Worm (Caenorhabditis elegans) whole organism, L3 larva: ENCODE results near the gene repo-1.

Source experiments
- R02D3.7 ChIP-seq: fragments of 150-350 bp; optimal IDR thresholded peaks from 2 replicates; lab custom pipeline; 2014; ENCODE audit warnings: missing biosample characterization, missing genetic modification characterization
- ZK546.5 ChIP-seq: sonication (generic microtip); optimal IDR thresholded peaks from 2 replicates; lab custom pipeline; 2017; ENCODE audit warnings: missing biosample characterization, missing genetic modification characterization
- aly-2 ChIP-seq: fragments of 150-350 bp; optimal IDR thresholded peaks from 2 replicates; lab custom pipeline; 2014; ENCODE audit warnings: missing biosample characterization, missing genetic modification characterization
- ama-1 ChIP-seq: fragments of 150-350 bp; optimal IDR thresholded peaks from 2 replicates; lab custom pipeline; 2018
- ceh-28 ChIP-seq: fragments of 150-350 bp; optimal IDR thresholded peaks from 2 replicates; lab custom pipeline; 2014; ENCODE audit warnings: missing biosample characterization, missing genetic modification reagents, missing genetic modification characterization
- ceh-82 ChIP-seq: fragments of 150-350 bp; optimal IDR thresholded peaks from 2 replicates; lab custom pipeline; 2014; ENCODE audit warnings: missing biosample characterization, missing genetic modification characterization
- ceh-9 ChIP-seq: sonication (generic microtip); optimal IDR thresholded peaks from 2 replicates; lab custom pipeline; 2018; ENCODE audit warnings: missing biosample characterization, missing genetic modification characterization
- daf-12 ChIP-seq: fragments of 150-350 bp; optimal IDR thresholded peaks from 2 replicates; lab custom pipeline; 2014; ENCODE audit warnings: missing biosample characterization, missing genetic modification reagents, missing genetic modification characterization
- egl-27 ChIP-seq: sonication (generic microtip); optimal IDR thresholded peaks from 4 replicates; lab custom pipeline; 2017; ENCODE audit warnings: missing biosample characterization, missing genetic modification reagents, missing genetic modification characterization
- egl-5 ChIP-seq: fragments of 150-350 bp; optimal IDR thresholded peaks from 2 replicates; lab custom pipeline; 2017; ENCODE audit warnings: missing biosample characterization, missing genetic modification reagents, missing genetic modification characterization, inconsistent platforms
- elt-1 ChIP-seq: fragments of 150-350 bp; optimal IDR thresholded peaks from 2 replicates; lab custom pipeline; 2014; ENCODE audit warnings: missing biosample characterization, missing genetic modification characterization
- elt-2 ChIP-seq: sonication (generic microtip); optimal IDR thresholded peaks from 2 replicates; lab custom pipeline; 2016; ENCODE audit warnings: missing genetic modification reagents, mild to moderate bottlenecking, missing genetic modification characterization, missing compliant biosample characterization
- elt-3 ChIP-seq, 3 experiments: fragments of 150-350 bp in 1 of 3; sonication (generic microtip) in 2 of 3; optimal IDR thresholded peaks; 2 replicates in 2 of 3; 4 replicates in 1 of 3; lab custom pipeline; 2014 to 2017; ENCODE audit warnings: missing biosample characterization in 3 of 3, missing genetic modification characterization in 3 of 3
- eor-1 ChIP-seq, 2 experiments: fragments of 150-350 bp; optimal IDR thresholded peaks; 2 replicates each; lab custom pipeline; 2014 to 2018; ENCODE audit warnings: missing biosample characterization in 2 of 2, missing genetic modification characterization in 2 of 2
- fkh-2 ChIP-seq: fragments of 150-350 bp; optimal IDR thresholded peaks from 2 replicates; lab custom pipeline; 2014; ENCODE audit warnings: missing biosample characterization, missing genetic modification reagents, missing genetic modification characterization
- fos-1 ChIP-seq: fragments of 150-350 bp; optimal IDR thresholded peaks from 2 replicates; lab custom pipeline; 2014; ENCODE audit warnings: missing biosample characterization, missing genetic modification characterization
- hmg-11 ChIP-seq: sonication (generic microtip); optimal IDR thresholded peaks from 2 replicates; lab custom pipeline; 2016; ENCODE audit warnings: missing genetic modification characterization, missing compliant biosample characterization
- jun-1 ChIP-seq: fragments of 150-350 bp; optimal IDR thresholded peaks from 2 replicates; lab custom pipeline; 2014; ENCODE audit warnings: missing biosample characterization, missing genetic modification reagents, missing genetic modification characterization
- lin-15B ChIP-seq: fragments of 150-350 bp; optimal IDR thresholded peaks from 2 replicates; lab custom pipeline; 2014; ENCODE audit warnings: missing biosample characterization, missing genetic modification characterization
- lin-39 ChIP-seq: fragments of 150-350 bp; optimal IDR thresholded peaks from 2 replicates; lab custom pipeline; 2018; ENCODE audit warnings: missing biosample characterization, missing genetic modification reagents, missing genetic modification characterization
- lsy-12 ChIP-seq: sonication (generic microtip); optimal IDR thresholded peaks from 2 replicates; lab custom pipeline; 2016; ENCODE audit warnings: mild to moderate bottlenecking, missing genetic modification characterization, missing compliant biosample characterization
- mdl-1 ChIP-seq: fragments of 150-350 bp; optimal IDR thresholded peaks from 2 replicates; lab custom pipeline; 2014; ENCODE audit warnings: missing biosample characterization, missing genetic modification characterization
- mml-1 ChIP-seq: fragments of 150-350 bp; sonication (generic microtip); optimal IDR thresholded peaks from 3 replicates; lab custom pipeline; 2014; ENCODE audit warnings: missing biosample characterization, missing genetic modification characterization
- nfya-1 ChIP-seq: sonication (generic microtip); optimal IDR thresholded peaks from 2 replicates; lab custom pipeline; 2017; ENCODE audit warnings: missing genetic modification characterization, mild to moderate bottlenecking, missing compliant biosample characterization, antibody characterized with exemption, moderate library complexity; ENCODE audit not compliant: insufficient read depth
- nhr-12 ChIP-seq: fragments of 150-350 bp; optimal IDR thresholded peaks from 2 replicates; lab custom pipeline; 2014; ENCODE audit warnings: missing biosample characterization, missing genetic modification characterization
- nhr-23 ChIP-seq: fragments of 150-350 bp; optimal IDR thresholded peaks from 2 replicates; lab custom pipeline; 2014; ENCODE audit warnings: missing biosample characterization, missing genetic modification reagents, missing genetic modification characterization
- nhr-237 ChIP-seq: fragments of 150-350 bp; optimal IDR thresholded peaks from 2 replicates; lab custom pipeline; 2014; ENCODE audit warnings: missing biosample characterization, missing genetic modification characterization
- nhr-25 ChIP-seq: sonication (generic microtip); optimal IDR thresholded peaks from 2 replicates; lab custom pipeline; 2017; ENCODE audit warnings: missing biosample characterization, missing genetic modification characterization
- nhr-28 ChIP-seq: fragments of 150-350 bp; optimal IDR thresholded peaks from 2 replicates; lab custom pipeline; 2014; ENCODE audit warnings: missing biosample characterization, missing genetic modification characterization
- nhr-43 ChIP-seq: sonication (generic microtip); optimal IDR thresholded peaks from 2 replicates; lab custom pipeline; 2016; ENCODE audit warnings: mild to moderate bottlenecking, missing genetic modification characterization, missing compliant biosample characterization; ENCODE audit not compliant: poor library complexity, severe bottlenecking
- nhr-67 ChIP-seq: fragments of 150-350 bp; optimal IDR thresholded peaks from 2 replicates; lab custom pipeline; 2014; ENCODE audit warnings: missing biosample characterization, missing genetic modification characterization
- nhr-76 ChIP-seq: fragments of 150-350 bp; sonication (generic microtip); optimal IDR thresholded peaks from 5 replicates; lab custom pipeline; 2014; ENCODE audit warnings: missing biosample characterization, missing genetic modification characterization
- nhr-77 ChIP-seq: fragments of 150-350 bp; optimal IDR thresholded peaks from 2 replicates; lab custom pipeline; 2014; ENCODE audit warnings: missing biosample characterization, missing genetic modification characterization
- pha-4 ChIP-seq: fragments of 150-350 bp; optimal IDR thresholded peaks from 2 replicates; lab custom pipeline; 2014; ENCODE audit warnings: missing biosample characterization, missing genetic modification reagents, missing genetic modification characterization
- pqm-1 ChIP-seq: fragments of 150-350 bp; optimal IDR thresholded peaks from 2 replicates; lab custom pipeline; 2017; ENCODE audit warnings: missing biosample characterization, missing genetic modification characterization, inconsistent platforms
- sea-2 ChIP-seq: fragments of 150-350 bp; sonication (generic microtip); optimal IDR thresholded peaks from 4 replicates; lab custom pipeline; 2014; ENCODE audit warnings: missing biosample characterization, missing genetic modification reagents, missing genetic modification characterization
- skn-1 ChIP-seq: fragments of 150-350 bp; optimal IDR thresholded peaks from 2 replicates; lab custom pipeline; 2014; ENCODE audit warnings: missing biosample characterization, missing genetic modification characterization
- snpc-4 ChIP-seq: fragments of 150-350 bp; optimal IDR thresholded peaks from 2 replicates; lab custom pipeline; 2014; ENCODE audit warnings: missing biosample characterization, missing genetic modification characterization
- tbx-2 ChIP-seq: sonication (generic microtip); optimal IDR thresholded peaks from 2 replicates; lab custom pipeline; 2016; ENCODE audit warnings: mild to moderate bottlenecking, missing genetic modification characterization, missing compliant biosample characterization
- unc-39 ChIP-seq: sonication (generic microtip); optimal IDR thresholded peaks from 4 replicates; lab custom pipeline; 2017; ENCODE audit warnings: missing biosample characterization, missing genetic modification characterization
- unc-62 ChIP-seq: fragments of 150-350 bp; sonication (generic microtip); optimal IDR thresholded peaks from 4 replicates; lab custom pipeline; 2014; ENCODE audit warnings: missing biosample characterization, missing genetic modification reagents, missing genetic modification characterization
- zag-1 ChIP-seq: fragments of 150-350 bp; optimal IDR thresholded peaks from 2 replicates; lab custom pipeline; 2014; ENCODE audit warnings: missing biosample characterization, missing genetic modification characterization
- ztf-4 ChIP-seq: fragments of 150-350 bp; optimal IDR thresholded peaks from 2 replicates; lab custom pipeline; 2014; ENCODE audit warnings: missing biosample characterization, missing genetic modification characterization

repo-1 gene

ce11 chrIV:12040431-12040830, 43.8 kb upstream of the repo-1 start:
- no peak for TF ChIP-seq ama-1
- no peak for TF ChIP-seq mml-1
- TF ChIP-seq egl-5, result no peak
- TF ChIP-seq egl-27 (tag; lab: Kevin White, UChicago), result no peak
- no peak for TF ChIP-seq hmg-11 (tag; lab: Kevin White, UChicago)
- TF ChIP-seq ceh-82 (tag; lab: Kevin White, UChicago), result no peak
- TF ChIP-seq ztf-4 (tag; lab: Kevin White, UChicago), result no peak
- no peak for TF ChIP-seq nhr-77
- TF ChIP-seq ZK546.5 (tag; lab: Kevin White, UChicago), result no peak
- TF ChIP-seq daf-12 (tag; lab: Kevin White, UChicago), result no peak
- no peak for TF ChIP-seq fkh-2

- TF ChIP-seq elt-2 (tag; lab: Kevin White, UChicago), result peak; percentile 39
- TF ChIP-seq pqm-1 (tag; lab: Kevin White, UChicago), result peak; percentile 4
- TF ChIP-seq egl-27 (tag; lab: Kevin White, UChicago), result no peak
- no peak for TF ChIP-seq aly-2
Measured at ce11 chrIV:12043054-12043453, 41.2 kb upstream of the repo-1 start.

- no peak for TF ChIP-seq sea-2 (GFP tag; lab: Kevin White, UChicago)
- peak; percentile 60 for TF ChIP-seq nhr-23 (tag; lab: Kevin White, UChicago)
- TF ChIP-seq elt-2 (tag; lab: Kevin White, UChicago), result peak; percentile 19
- no peak for TF ChIP-seq lin-39
- TF ChIP-seq pqm-1 (tag; lab: Kevin White, UChicago), result peak; percentile 16
- no peak for TF ChIP-seq nhr-25
- TF ChIP-seq nhr-43 (tag; lab: Kevin White, UChicago), result peak; percentile 62
- TF ChIP-seq skn-1, result no peak
- TF ChIP-seq ceh-9 (tag; lab: Kevin White, UChicago), result no peak
- no peak for TF ChIP-seq fkh-2
- TF ChIP-seq elt-1 (tag; lab: Kevin White, UChicago), result peak; percentile 8
Measured at ce11 chrIV:12044844-12045738, 39.2 kb upstream of the repo-1 start.

ce11 chrIV:12046524-12047203, 37.6 kb upstream of the repo-1 start, which contains the start of gene T12G3.2:
TSS of gene T12G3.2 (minus strand) at chrIV:12046967.
- peak; percentile 1 for TF ChIP-seq nhr-25
- no peak for TF ChIP-seq zag-1 (tag; lab: Kevin White, UChicago)
- TF ChIP-seq elt-1 (tag; lab: Kevin White, UChicago), result no peak
- peak; percentile 52 for TF ChIP-seq pqm-1 (tag; lab: Kevin White, UChicago)
- no peak for TF ChIP-seq snpc-4 (tag; lab: Kevin White, UChicago)
- no peak for TF ChIP-seq egl-5
- no peak for TF ChIP-seq egl-27 (tag; lab: Kevin White, UChicago)
- no peak for TF ChIP-seq nhr-12 (tag; lab: Kevin White, UChicago)
- no peak for TF ChIP-seq R02D3.7 (tag; lab: Kevin White, UChicago)
- peak; percentile 16 for TF ChIP-seq nhr-43 (tag; lab: Kevin White, UChicago)
- TF ChIP-seq elt-3 (tag; optimal IDR thresholded peaks at IDR 0.05; lab: Kevin White, UChicago), result peak in 1 of 3 experiments; percentile 59
- TF ChIP-seq fkh-2, result no peak
- TF ChIP-seq daf-12 (tag; lab: Kevin White, UChicago), result no peak
- no peak for TF ChIP-seq nhr-237 (tag; lab: Kevin White, UChicago)
- no peak for TF ChIP-seq lin-39
- no peak for TF ChIP-seq skn-1
- no peak for TF ChIP-seq ztf-4 (tag; lab: Kevin White, UChicago)
- no peak for TF ChIP-seq ceh-9 (tag; lab: Kevin White, UChicago)
- TF ChIP-seq jun-1, result peak; percentile 10
- no peak for TF ChIP-seq aly-2
- TF ChIP-seq pha-4 (tag; lab: Kevin White, UChicago), result peak; percentile 28
- TF ChIP-seq unc-39 (tag; lab: Kevin White, UChicago), result no peak
- TF ChIP-seq tbx-2, result no peak
- no peak for TF ChIP-seq mdl-1 (tag; lab: Kevin White, UChicago)
- TF ChIP-seq unc-62, result no peak
- no peak for TF ChIP-seq sea-2 (GFP tag; lab: Kevin White, UChicago)
- no peak for TF ChIP-seq eor-1 (tag; optimal IDR thresholded peaks at IDR 0.05; lab: Kevin White, UChicago)
- no peak for TF ChIP-seq nfya-1 (tag; lab: Kevin White, UChicago)
- TF ChIP-seq nhr-76, result no peak
- peak; percentile 7 for TF ChIP-seq ceh-28 (tag; lab: Kevin White, UChicago)
- TF ChIP-seq lin-15B, result no peak
- TF ChIP-seq nhr-67 (tag; lab: Kevin White, UChicago), result no peak
- TF ChIP-seq fos-1 (tag; lab: Kevin White, UChicago), result no peak
- TF ChIP-seq ceh-82 (tag; lab: Kevin White, UChicago), result no peak
- no peak for TF ChIP-seq nhr-28 (tag; lab: Kevin White, UChicago)
- no peak for TF ChIP-seq mml-1
- TF ChIP-seq lsy-12 (tag; lab: Kevin White, UChicago), result peak; percentile 1
